Fruit fly (Drosophila melanogaster) whole organism, pupa: ENCODE results near the gene SPR.

Experiments
- CG10348 ChIP-seq: fragments of 200-800 bp; sonication (Bioruptor generic); IDR thresholded peaks from 2 replicates; pipeline ENCODE4 v1.3.6; 2022; ENCODE audit warnings: missing biosample characterization, missing genetic modification characterization
- CG12605 ChIP-seq: fragments of 200-800 bp; sonication (Bioruptor generic); IDR thresholded peaks from 2 replicates; pipeline ENCODE4 v1.3.6; 2022; ENCODE audit warnings: missing biosample characterization, missing genetic modification characterization
- CG13204 ChIP-seq: fragments of 200-800 bp; sonication (Bioruptor generic); optimal IDR thresholded peaks from 2 replicates; lab custom pipeline; 2018; ENCODE audit warnings: missing biosample characterization, mild to moderate bottlenecking, missing genetic modification characterization, moderate library complexity
- CG14655 ChIP-seq: fragments of 200-800 bp; sonication (Bioruptor generic); optimal IDR thresholded peaks from 3 replicates; lab custom pipeline; 2017; ENCODE audit warnings: mild to moderate bottlenecking, missing biosample characterization, missing genetic modification reagents, missing genetic modification characterization
- CG15710 ChIP-seq: fragments of 200-800 bp; sonication (Bioruptor generic); optimal IDR thresholded peaks from 2 replicates; lab custom pipeline; 2018; ENCODE audit warnings: missing biosample characterization, mild to moderate bottlenecking, missing genetic modification characterization, moderate library complexity
- CG17806 ChIP-seq: fragments of 200-800 bp; sonication (Bioruptor generic); optimal IDR thresholded peaks from 2 replicates; lab custom pipeline; 2018; ENCODE audit warnings: missing biosample characterization, mild to moderate bottlenecking, missing genetic modification characterization, moderate library complexity
- CG32121 ChIP-seq: fragments of 200-800 bp; sonication (Bioruptor generic); IDR thresholded peaks from 2 replicates; pipeline ENCODE4 v1.3.6; 2022; ENCODE audit warnings: missing biosample characterization, missing genetic modification characterization
- CG34367 ChIP-seq: fragments of 200-800 bp; sonication (Bioruptor generic); optimal IDR thresholded peaks from 2 replicates; lab custom pipeline; 2018; ENCODE audit warnings: missing biosample characterization, mild to moderate bottlenecking, missing genetic modification characterization
- CG4496 ChIP-seq: fragments of 200-800 bp; sonication (Bioruptor generic); IDR thresholded peaks from 3 replicates; pipeline ENCODE4 v1.3.6; 2022; ENCODE audit warnings: missing biosample characterization, missing genetic modification characterization
- CG8159 ChIP-seq: fragments of 200-800 bp; sonication (Bioruptor generic); optimal IDR thresholded peaks from 3 replicates; lab custom pipeline; 2018; ENCODE audit warnings: missing biosample characterization, mild to moderate bottlenecking, missing genetic modification characterization, moderate library complexity
- CG8301 ChIP-seq: fragments of 200-800 bp; sonication (Bioruptor generic); optimal IDR thresholded peaks from 2 replicates; lab custom pipeline; 2018; ENCODE audit warnings: missing biosample characterization, mild to moderate bottlenecking, missing genetic modification characterization
- CG9948 ChIP-seq: fragments of 200-800 bp; sonication (Bioruptor generic); optimal IDR thresholded peaks from 2 replicates; lab custom pipeline; 2018; ENCODE audit warnings: missing biosample characterization, mild to moderate bottlenecking, missing genetic modification characterization, moderate library complexity
- D1 ChIP-seq: fragments of 200-800 bp; sonication (Bioruptor generic); optimal IDR thresholded peaks from 2 replicates; lab custom pipeline; 2018; ENCODE audit warnings: missing biosample characterization, mild to moderate bottlenecking, missing genetic modification characterization, moderate library complexity
- EcR ChIP-seq: fragments of 200-800 bp; sonication (Bioruptor generic); optimal IDR thresholded peaks from 3 replicates; lab custom pipeline; 2019; ENCODE audit warnings: missing biosample characterization, missing genetic modification characterization, mild to moderate bottlenecking, moderate library complexity, missing genetic modification reagents
- Ets98B ChIP-seq: fragments of 200-800 bp; sonication (Bioruptor generic); IDR thresholded peaks from 2 replicates; pipeline ENCODE4 v1.3.6; 2022; ENCODE audit warnings: missing biosample characterization, missing genetic modification characterization
- Pif1A ChIP-seq: fragments of 200-800 bp; sonication (Bioruptor generic); optimal IDR thresholded peaks from 3 replicates; lab custom pipeline; 2016; ENCODE audit warnings: missing biosample characterization, missing genetic modification characterization
- Pif1B ChIP-seq: fragments of 200-800 bp; sonication (Bioruptor generic); optimal IDR thresholded peaks from 3 replicates; lab custom pipeline; 2016; ENCODE audit warnings: missing biosample characterization, missing genetic modification characterization
- Snoo ChIP-seq: fragments of 200-800 bp; sonication (Bioruptor generic); optimal IDR thresholded peaks from 3 replicates; lab custom pipeline; 2017; ENCODE audit warnings: missing biosample characterization, mild to moderate bottlenecking, missing genetic modification characterization, inconsistent platforms
- fd96Ca ChIP-seq: fragments of 200-800 bp; sonication (Bioruptor generic); IDR thresholded peaks from 3 replicates; pipeline ENCODE4 v1.3.6; 2022; ENCODE audit warnings: missing biosample characterization, missing genetic modification characterization
- gl ChIP-seq: fragments of 200-800 bp; sonication (Bioruptor generic); optimal IDR thresholded peaks from 2 replicates; lab custom pipeline; 2018; ENCODE audit warnings: missing biosample characterization, mild to moderate bottlenecking, missing genetic modification characterization
- rn ChIP-seq: fragments of 200-800 bp; sonication (Bioruptor generic); IDR thresholded peaks from 2 replicates; pipeline ENCODE4 v1.3.6; 2022; ENCODE audit warnings: missing biosample characterization, missing genetic modification characterization

SPR gene

DNA sequence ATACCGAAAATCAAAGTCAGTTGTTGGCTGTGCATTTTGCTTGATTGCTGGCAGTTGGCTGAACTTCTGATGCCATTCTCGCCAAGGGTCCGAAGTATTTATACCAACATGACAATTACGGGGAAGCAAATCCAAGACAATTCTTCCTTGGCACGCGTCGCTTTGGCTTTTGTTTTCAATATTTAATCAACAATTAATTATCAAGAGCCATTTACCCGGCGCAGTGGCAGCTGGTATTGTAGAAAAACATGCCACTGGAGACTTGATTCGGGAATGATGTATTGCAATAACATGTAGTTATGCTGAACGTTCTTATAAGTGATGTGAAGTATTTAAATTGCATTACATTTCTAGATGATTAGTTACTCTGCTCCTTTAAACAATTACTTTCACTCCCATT, 54.7 kb downstream of the SPR start, which contains the start of the genes CG32762 and CG4151:
Gene CG32762 (minus strand): TSS at position 101 of the 400 bp plus-strand sequence.
Gene CG4151 (plus strand): TSS at position 348 of the 400 bp plus-strand sequence.
- TF ChIP-seq CG8301 (no peak), CG14655 (no peak), D1 (tag; lab: Kevin White, UChicago) (no peak), fd96Ca (no peak), CG34367 (tag; lab: Kevin White, UChicago) (no peak), CG17806 (tag; lab: Kevin White, UChicago) (no peak), CG32121 (no peak), gl (tag; lab: Kevin White, UChicago) (no peak), Ets98B (no peak), CG13204 (GFP tag; lab: Kevin White, UChicago) (no peak), CG10348 (GFP tag; lab: Robert Waterston, UW) (no peak), CG12605 (GFP tag; lab: Robert Waterston, UW) (no peak), CG15710 (tag; lab: Kevin White, UChicago) (no peak), rn (GFP tag; lab: Robert Waterston, UW) (no peak), CG4496 (GFP tag; lab: Robert Waterston, UW) (no peak), Pif1A (GFP tag; lab: Kevin White, UChicago) (no peak)

DNA sequence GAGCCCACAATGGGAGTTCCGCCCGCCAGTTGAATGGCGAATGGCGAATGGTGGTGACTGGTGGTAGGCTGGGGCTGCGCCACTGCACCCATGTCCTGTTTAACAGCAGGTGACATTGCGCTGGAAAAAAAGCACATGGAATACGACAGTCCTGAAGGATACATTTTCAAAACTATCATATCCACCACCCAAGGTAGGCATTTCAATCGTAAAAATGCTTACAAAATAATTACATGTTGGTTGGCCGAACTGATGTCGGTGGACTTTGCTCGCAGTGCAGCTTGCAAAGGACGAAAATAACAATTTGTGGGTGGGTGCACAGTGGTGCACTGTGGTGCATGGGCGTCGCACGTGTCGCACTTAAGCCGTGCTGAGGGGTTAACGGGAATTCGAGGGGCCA, 57.5 kb downstream of the SPR start:
- TF ChIP-seq CG14655 (peak; percentile 1), Pif1A (GFP tag; lab: Kevin White, UChicago) (no peak), CG17806 (tag; lab: Kevin White, UChicago) (no peak), CG10348 (GFP tag; lab: Robert Waterston, UW) (no peak), CG32121 (0 out of 2 replicates have a peak, but pooled peaks have one; percentile 28), CG34367 (tag; lab: Kevin White, UChicago) (no peak), CG4496 (GFP tag; lab: Robert Waterston, UW) (peak; percentile 47; the same call in 1 of the 3 replicates), CG9948 (tag; lab: Kevin White, UChicago) (no peak), fd96Ca (peak; percentile 48; the same call in 1 of the 3 replicates)

DNA sequence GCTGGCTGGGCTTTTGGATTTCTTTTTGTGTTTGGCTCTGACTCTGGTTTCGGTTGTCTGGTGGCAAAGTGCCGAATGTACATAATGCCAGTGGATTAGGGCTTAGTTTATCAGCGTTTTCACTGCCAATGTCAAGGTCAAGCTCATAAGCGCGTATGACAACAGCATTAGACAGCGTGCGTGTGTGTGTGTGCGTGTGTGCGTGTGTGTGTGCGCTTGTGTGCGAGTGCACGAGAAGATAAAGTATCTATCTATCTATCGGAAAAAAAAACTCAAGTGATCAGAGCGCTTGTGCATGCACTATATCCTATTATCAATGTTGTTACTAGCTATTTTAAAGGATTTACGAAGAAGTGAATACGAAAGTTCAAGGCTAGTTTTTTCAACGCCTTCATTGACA, 64.7 kb downstream of the SPR start:
- no peak for TF ChIP-seq Pif1A (GFP tag; lab: Kevin White, UChicago)
- TF ChIP-seq Snoo (tag; lab: Kevin White, UChicago): no peak
- no peak for TF ChIP-seq CG15710 (tag; lab: Kevin White, UChicago)
- no peak for TF ChIP-seq D1 (tag; lab: Kevin White, UChicago)
- TF ChIP-seq EcR: no peak
- no peak for TF ChIP-seq CG34367 (tag; lab: Kevin White, UChicago)
- TF ChIP-seq gl (tag; lab: Kevin White, UChicago): no peak
- TF ChIP-seq Ets98B: no peak
- no peak for TF ChIP-seq CG12605 (GFP tag; lab: Robert Waterston, UW)
- no peak for TF ChIP-seq rn (GFP tag; lab: Robert Waterston, UW)
- no peak for TF ChIP-seq CG32121
- no peak for TF ChIP-seq CG10348 (GFP tag; lab: Robert Waterston, UW)
- TF ChIP-seq CG8301: no peak
- no peak for TF ChIP-seq CG4496 (GFP tag; lab: Robert Waterston, UW)
- TF ChIP-seq CG14655: no peak
- TF ChIP-seq, all 21 proteins: peak for 0

DNA sequence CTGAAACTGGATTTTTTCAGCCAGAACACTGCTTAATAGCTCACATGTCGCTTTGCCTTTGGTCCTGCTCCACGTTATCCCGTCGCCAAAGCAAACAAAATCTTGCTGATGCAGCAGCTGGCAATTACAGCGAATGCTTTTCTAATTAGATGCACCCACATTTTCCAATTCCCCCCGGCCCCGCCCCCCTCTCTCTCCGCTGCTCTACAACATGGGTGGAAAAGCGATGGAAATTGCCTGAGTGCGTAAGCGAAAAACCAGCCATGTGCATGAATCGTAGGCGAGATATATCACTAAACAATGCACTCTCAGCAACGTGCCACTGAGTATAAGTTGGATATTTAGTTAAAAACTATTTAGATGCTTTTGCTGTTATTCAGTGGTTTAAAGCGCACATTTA, 68.7 kb downstream of the SPR start:
- TF ChIP-seq rn (GFP tag; lab: Robert Waterston, UW): no peak
- no peak for TF ChIP-seq gl (tag; lab: Kevin White, UChicago)

DNA sequence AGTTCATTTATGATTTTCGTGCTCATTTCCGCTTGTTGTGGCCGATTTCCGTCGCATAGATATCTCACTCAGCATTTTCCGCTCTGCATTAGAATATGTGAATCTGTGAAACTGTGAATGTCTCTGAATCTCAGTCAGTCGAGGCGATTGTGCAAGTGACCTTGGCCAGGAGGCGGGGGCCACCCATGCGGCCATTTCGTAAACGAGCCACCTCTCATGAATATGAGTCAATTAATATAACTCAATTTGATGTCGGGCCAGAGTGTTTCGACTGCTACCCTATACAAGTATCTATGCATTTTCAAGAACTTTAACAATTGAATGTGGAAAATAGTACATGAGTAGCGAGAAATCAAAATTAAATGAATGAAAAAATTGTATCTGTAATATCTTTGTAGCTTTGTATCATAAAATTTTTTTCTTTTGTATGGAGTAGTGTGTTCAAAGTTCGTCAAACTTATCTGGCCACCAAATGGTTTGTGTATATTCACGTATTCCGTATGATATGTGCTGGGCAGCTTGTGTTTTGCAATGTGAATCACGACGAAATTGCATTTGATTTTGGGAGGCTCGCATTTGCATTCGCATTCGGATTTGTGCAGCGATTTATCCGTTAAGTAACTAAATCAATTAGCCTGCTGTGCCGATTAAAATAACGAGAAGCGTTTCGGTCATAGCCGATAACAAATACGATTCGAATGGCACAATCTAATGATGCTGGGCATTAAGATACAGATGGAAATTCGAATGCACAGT, 69.6 kb downstream of the SPR start, which contains the start of gene CG12730:
Gene CG12730 (plus strand): TSS at position 706 of the 756 bp plus-strand sequence.
- TF ChIP-seq Ets98B (peak; percentile 53), Pif1A (GFP tag; lab: Kevin White, UChicago) (no peak), CG4496 (GFP tag; lab: Robert Waterston, UW) (peak; percentile 57), CG32121 (peak; percentile 65), fd96Ca (0 out of 3 replicates have a peak, but pooled peaks have one; percentile 7)

DNA sequence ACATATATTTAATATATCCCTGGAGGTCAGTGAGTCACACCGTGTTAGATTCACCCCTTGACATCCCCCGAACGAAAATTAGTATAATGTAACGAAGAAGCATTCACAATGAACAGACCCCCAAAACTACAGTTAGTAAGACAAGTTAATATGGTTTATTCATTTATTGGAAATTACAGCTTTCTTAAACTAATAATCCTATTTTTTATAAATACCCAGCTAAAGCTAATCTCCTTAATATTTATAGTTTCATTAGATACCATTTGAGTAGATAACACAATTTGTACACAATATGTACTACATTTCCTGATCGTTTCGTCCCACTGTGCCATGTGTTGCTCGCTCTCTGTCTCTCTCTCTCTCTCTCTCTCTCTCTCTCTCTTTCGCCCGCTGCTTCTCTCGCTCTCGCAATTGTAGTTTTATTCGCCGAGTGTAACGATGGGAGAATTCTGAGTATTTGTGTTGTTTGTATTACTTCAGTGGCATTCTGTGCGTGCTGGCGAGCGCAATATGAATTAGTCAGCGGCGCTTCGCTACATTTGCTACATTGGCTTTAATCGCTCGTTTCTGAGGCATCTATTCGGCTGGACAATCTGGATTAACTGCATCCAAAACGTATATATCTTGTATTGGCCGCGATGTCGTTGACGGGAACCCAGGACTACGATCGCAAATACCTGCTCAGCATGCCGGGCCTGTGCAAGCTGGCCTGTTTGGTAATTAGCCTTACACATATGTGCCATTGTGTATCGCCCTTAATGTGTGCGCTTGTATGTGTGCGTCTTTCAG, 70.5 kb downstream of the SPR start:
- TF ChIP-seq CG12605 (GFP tag; lab: Robert Waterston, UW) (peak; percentile 55; the same call in 1 of the 2 replicates), rn (GFP tag; lab: Robert Waterston, UW) (no peak), Snoo (tag; lab: Kevin White, UChicago) (no peak), CG14655 (peak; percentile 27), EcR (no peak), CG8159 (tag; lab: Kevin White, UChicago) (no peak), CG8301 (peak; percentile 21), CG15710 (tag; lab: Kevin White, UChicago) (no peak), CG4496 (GFP tag; lab: Robert Waterston, UW) (peak; percentile 42; the same call in 1 of the 3 replicates), D1 (tag; lab: Kevin White, UChicago) (no peak), CG9948 (tag; lab: Kevin White, UChicago) (no peak), CG32121 (peak; percentile 16; the same call in 1 of the 2 replicates), gl (tag; lab: Kevin White, UChicago) (no peak), CG10348 (GFP tag; lab: Robert Waterston, UW) (no peak), Pif1B (GFP tag; lab: Kevin White, UChicago) (peak; percentile 50), Ets98B (no peak; the same call in 1 of the 2 replicates), Pif1A (GFP tag; lab: Kevin White, UChicago) (peak; percentile 21), CG13204 (GFP tag; lab: Kevin White, UChicago) (peak; percentile 6), CG34367 (tag; lab: Kevin White, UChicago) (no peak), fd96Ca (peak; percentile 63; the same call in 2 of the 3 replicates), CG17806 (tag; lab: Kevin White, UChicago) (peak; percentile 5)
- TF ChIP-seq, all 21 proteins: peak for 10
